Worm (Caenorhabditis elegans) whole organism, young adult: Measurements from ENCODE around the gene EEED8.4.

Experiments
- B0336.3 ChIP-seq: fragments of 200-800 bp; sonication (Bioruptor generic); IDR thresholded peaks from 2 replicates; pipeline ENCODE4 v1.3.6; 2022; ENCODE audit warnings: missing genetic modification characterization, missing compliant biosample characterization
- C17E4.6 ChIP-seq: fragments of 200-800 bp; sonication (Bioruptor generic); IDR thresholded peaks from 2 replicates; pipeline ENCODE4 v1.3.6; 2022; ENCODE audit warnings: missing genetic modification reagents, missing genetic modification characterization, missing compliant biosample characterization
- D2030.7 ChIP-seq: fragments of 200-800 bp; sonication (Bioruptor generic); IDR thresholded peaks from 2 replicates; pipeline ENCODE4 v1.3.6; 2022; ENCODE audit warnings: missing genetic modification reagents, missing genetic modification characterization, missing compliant biosample characterization
- F22D6.2 ChIP-seq: sonication (generic microtip); optimal IDR thresholded peaks from 2 replicates; lab custom pipeline; 2016; ENCODE audit warnings: mild to moderate bottlenecking, missing genetic modification characterization, missing compliant biosample characterization
- F33H1.4 ChIP-seq: fragments of 200-800 bp; sonication (Bioruptor generic); IDR thresholded peaks from 2 replicates; pipeline ENCODE4 v1.3.6; 2022; ENCODE audit warnings: missing genetic modification reagents, missing genetic modification characterization, missing compliant biosample characterization
- F49E8.2 ChIP-seq: sonication (generic microtip); optimal IDR thresholded peaks from 3 replicates; lab custom pipeline; 2017; ENCODE audit warnings: missing genetic modification characterization, mild to moderate bottlenecking, missing compliant biosample characterization, antibody characterized with exemption, moderate library complexity; ENCODE audit not compliant: insufficient read depth
- K11D2.4 ChIP-seq: fragments of 200-800 bp; sonication (Bioruptor generic); IDR thresholded peaks from 2 replicates; pipeline ENCODE4 v1.3.6; 2022; ENCODE audit warnings: missing genetic modification reagents, missing genetic modification characterization, missing compliant biosample characterization
- Y53G8AR.9 ChIP-seq: fragments of 200-800 bp; sonication (Bioruptor generic); conservative IDR thresholded peaks from 2 replicates; pipeline ENCODE4 v1.3.6; 2022; ENCODE audit warnings: missing genetic modification reagents, missing genetic modification characterization, missing compliant biosample characterization
- Y95B8A.8 ChIP-seq: fragments of 200-800 bp; sonication (Bioruptor generic); IDR thresholded peaks from 2 replicates; pipeline ENCODE4 v1.3.6; 2022; ENCODE audit warnings: missing genetic modification reagents, missing genetic modification characterization, missing compliant biosample characterization
- ZK185.1 ChIP-seq: sonication (generic microtip); optimal IDR thresholded peaks from 2 replicates; lab custom pipeline; 2016; ENCODE audit warnings: mild to moderate bottlenecking, missing genetic modification characterization, missing compliant biosample characterization; ENCODE audit not compliant: poor library complexity, severe bottlenecking
- atf-7 ChIP-seq: sonication (generic microtip); optimal IDR thresholded peaks from 2 replicates; lab custom pipeline; 2017; ENCODE audit warnings: mild to moderate bottlenecking, missing genetic modification characterization, missing compliant biosample characterization
- attf-5 ChIP-seq: fragments of 200-800 bp; sonication (Bioruptor generic); optimal IDR thresholded peaks from 2 replicates; lab custom pipeline; 2018; ENCODE audit warnings: mild to moderate bottlenecking, missing genetic modification characterization, missing compliant biosample characterization
- bed-1 ChIP-seq: fragments of 200-800 bp; sonication (Bioruptor generic); IDR thresholded peaks from 2 replicates; pipeline ENCODE4 v1.3.6; 2022; ENCODE audit warnings: missing genetic modification reagents, missing genetic modification characterization, missing compliant biosample characterization
- bed-2 ChIP-seq: fragments of 200-800 bp; sonication (Bioruptor generic); IDR thresholded peaks from 2 replicates; pipeline ENCODE4 v1.3.6; 2022; ENCODE audit warnings: missing genetic modification reagents, missing genetic modification characterization, missing compliant biosample characterization
- ccch-3 ChIP-seq: fragments of 200-800 bp; sonication (Bioruptor generic); optimal IDR thresholded peaks from 2 replicates; lab custom pipeline; 2018; ENCODE audit warnings: mild to moderate bottlenecking, missing genetic modification characterization, missing compliant biosample characterization
- cebp-1 ChIP-seq, 2 experiments: fragments of 200-800 bp in 1 of 2; sonication (Bioruptor generic) in 1 of 2; sonication (generic microtip) in 1 of 2; IDR thresholded peaks in 1 of 2; optimal IDR thresholded peaks in 1 of 2; 2 replicates each; pipeline versions ENCODE4 v1.3.6 to Lab custom; 2017 to 2022; ENCODE audit warnings: missing compliant biosample characterization in 2 of 2, missing genetic modification characterization in 2 of 2, mild to moderate bottlenecking in 1 of 2, missing genetic modification reagents in 1 of 2, moderate library complexity in 1 of 2
- ceh-91 ChIP-seq: fragments of 200-800 bp; sonication (Bioruptor generic); IDR thresholded peaks from 2 replicates; pipeline ENCODE4 v1.3.6; 2022; ENCODE audit warnings: missing genetic modification reagents, missing genetic modification characterization, missing compliant biosample characterization
- die-1 ChIP-seq: sonication (generic microtip); optimal IDR thresholded peaks from 2 replicates; lab custom pipeline; 2016; ENCODE audit warnings: missing genotype, mild to moderate bottlenecking, missing genetic modification characterization, missing compliant biosample characterization
- dpff-1 ChIP-seq: sonication (generic microtip); optimal IDR thresholded peaks from 2 replicates; lab custom pipeline; 2017; ENCODE audit warnings: mild to moderate bottlenecking, missing genetic modification characterization, missing compliant biosample characterization
- dpl-1 ChIP-seq: fragments of 150-350 bp; optimal IDR thresholded peaks from 2 replicates; lab custom pipeline; 2014; ENCODE audit warnings: missing biosample characterization, missing genetic modification reagents, missing genetic modification characterization
- efl-1 ChIP-seq: fragments of 150-350 bp; optimal IDR thresholded peaks from 2 replicates; lab custom pipeline; 2014; ENCODE audit warnings: missing biosample characterization, missing genetic modification reagents, missing genetic modification characterization
- ekl-4 ChIP-seq: fragments of 200-800 bp; sonication (Bioruptor generic); IDR thresholded peaks from 2 replicates; pipeline ENCODE4 v1.3.6; 2022; ENCODE audit warnings: missing genetic modification reagents, missing genetic modification characterization, missing compliant biosample characterization
- ets-4 ChIP-seq: fragments of 200-800 bp; sonication (Bioruptor generic); optimal IDR thresholded peaks from 2 replicates; lab custom pipeline; 2018; ENCODE audit warnings: mild to moderate bottlenecking, missing genetic modification characterization, missing compliant biosample characterization
- hlh-12 ChIP-seq: sonication (generic microtip); optimal IDR thresholded peaks from 2 replicates; lab custom pipeline; 2016; ENCODE audit warnings: missing genetic modification characterization, missing compliant biosample characterization
- hmg-20 ChIP-seq: fragments of 200-800 bp; sonication (Bioruptor generic); IDR thresholded peaks from 2 replicates; pipeline ENCODE4 v1.3.6; 2022; ENCODE audit warnings: missing genetic modification reagents, missing genetic modification characterization, missing compliant biosample characterization
- let-607 ChIP-seq, 2 experiments: fragments of 200-800 bp in 1 of 2; sonication (Bioruptor generic) in 1 of 2; sonication (generic microtip) in 1 of 2; optimal IDR thresholded peaks; 2 replicates each; lab custom pipeline; 2016 to 2018; ENCODE audit warnings: mild to moderate bottlenecking in 2 of 2, missing compliant biosample characterization in 2 of 2, missing genetic modification characterization in 2 of 2, moderate library complexity in 2 of 2, missing genotype in 1 of 2
- lin-35 ChIP-seq, 3 experiments: fragments of 150-350 bp in 2 of 3; sonication (generic microtip) in 1 of 3; optimal IDR thresholded peaks; 2 replicates each; lab custom pipeline; 2014 to 2018; ENCODE audit warnings: missing biosample characterization in 3 of 3, missing genetic modification characterization in 3 of 3, missing genetic modification reagents in 3 of 3
- lin-40 ChIP-seq: sonication (generic microtip); optimal IDR thresholded peaks from 2 replicates; lab custom pipeline; 2016; ENCODE audit warnings: missing genetic modification characterization, mild to moderate bottlenecking, missing compliant biosample characterization, missing genotype, missing genetic modification reagents
- lir-1 ChIP-seq: fragments of 200-800 bp; sonication (Bioruptor generic); conservative IDR thresholded peaks from 2 replicates; pipeline ENCODE4 v1.3.6; 2022; ENCODE audit warnings: missing genetic modification reagents, missing genetic modification characterization, missing compliant biosample characterization
- lsl-1 ChIP-seq: fragments of 200-800 bp; sonication (Bioruptor generic); optimal IDR thresholded peaks from 2 replicates; lab custom pipeline; 2018; ENCODE audit warnings: mild to moderate bottlenecking, missing genetic modification characterization, moderate library complexity, missing compliant biosample characterization
- mes-4 ChIP-seq: sonication (generic microtip); optimal IDR thresholded peaks from 2 replicates; lab custom pipeline; 2016; ENCODE audit warnings: missing genotype, missing genetic modification characterization, missing compliant biosample characterization
- nhr-120 ChIP-seq: fragments of 200-800 bp; sonication (Bioruptor generic); IDR thresholded peaks from 2 replicates; pipeline ENCODE4 v1.3.6; 2022; ENCODE audit warnings: missing genetic modification characterization, missing compliant biosample characterization
- pbrm-1 ChIP-seq: fragments of 200-800 bp; sonication (Bioruptor generic); IDR thresholded peaks from 2 replicates; pipeline ENCODE4 v1.3.6; 2022; ENCODE audit warnings: missing genetic modification reagents, missing genetic modification characterization, missing compliant biosample characterization
- pha-4 ChIP-seq: fragments of 150-350 bp; sonication (generic microtip); optimal IDR thresholded peaks from 2 replicates; lab custom pipeline; 2014; ENCODE audit warnings: missing biosample characterization, missing genetic modification reagents, missing genetic modification characterization
- rpc-1 ChIP-seq, 2 experiments: fragments of 150-350 bp in 1 of 2; sonication (generic microtip) in 1 of 2; optimal IDR thresholded peaks; 2 replicates each; lab custom pipeline; 2014 to 2018; ENCODE audit warnings: missing biosample characterization in 1 of 2, missing genetic modification characterization in 1 of 2, missing genetic modification reagents in 1 of 2, missing genotype in 1 of 2
- unc-62 ChIP-seq: fragments of 150-350 bp; optimal IDR thresholded peaks from 2 replicates; lab custom pipeline; 2014; ENCODE audit warnings: missing biosample characterization, missing genetic modification reagents, missing genetic modification characterization
- xnd-1 ChIP-seq: sonication (generic microtip); optimal IDR thresholded peaks from 2 replicates; lab custom pipeline; 2016; ENCODE audit warnings: missing genotype, missing genetic modification reagents, missing genetic modification characterization, missing compliant biosample characterization
- zim-3 ChIP-seq: sonication (generic microtip); optimal IDR thresholded peaks from 2 replicates; lab custom pipeline; 2017; ENCODE audit warnings: mild to moderate bottlenecking, missing genetic modification characterization, moderate library complexity, missing compliant biosample characterization
- ztf-25 ChIP-seq: fragments of 200-800 bp; sonication (Bioruptor generic); IDR thresholded peaks from 2 replicates; pipeline ENCODE4 v1.3.6; 2022; ENCODE audit warnings: missing genetic modification reagents, missing genetic modification characterization, missing compliant biosample characterization
- ztf-26 ChIP-seq: sonication (generic microtip); optimal IDR thresholded peaks from 2 replicates; lab custom pipeline; 2017; ENCODE audit warnings: missing genetic modification characterization, missing compliant biosample characterization

The EEED8.4 gene

DNA sequence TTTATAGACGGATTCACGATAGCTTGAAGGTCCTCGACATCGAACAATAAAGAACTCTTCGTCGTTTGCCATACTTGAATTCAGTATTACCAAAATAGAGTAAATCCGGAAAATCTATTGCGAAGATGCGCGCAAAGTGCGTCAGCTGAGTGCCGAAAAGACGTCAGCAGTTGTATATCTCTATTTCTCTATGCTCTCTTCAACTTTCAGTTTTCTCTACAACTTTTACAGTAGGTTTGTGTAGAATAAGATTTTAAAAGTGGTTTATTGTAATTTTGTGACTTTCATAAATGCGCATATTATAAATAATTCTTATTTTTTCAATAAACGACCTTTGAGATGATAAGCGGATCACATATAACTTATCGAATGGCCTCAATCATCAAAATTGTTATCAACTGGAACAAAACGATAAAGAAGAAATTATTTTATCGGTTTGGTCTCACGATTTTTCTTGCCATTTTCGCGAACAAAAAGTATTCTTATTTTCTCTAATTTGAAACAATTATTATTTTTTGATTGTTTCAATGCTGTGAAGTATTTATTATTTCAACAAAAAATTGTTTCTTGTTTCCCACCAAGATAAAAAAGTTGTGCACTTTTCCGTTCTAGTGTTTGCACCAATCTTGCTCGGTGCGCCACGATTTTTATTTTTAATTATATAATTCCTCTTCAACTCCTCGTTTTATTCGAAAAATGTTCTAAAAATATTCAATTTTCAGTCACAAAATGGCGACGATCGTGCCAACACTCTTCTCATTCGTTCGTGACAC, 35.7 kb upstream of the EEED8.4 start, which contains the start of the genes agt-2 and F09E5.3 (continued):
- peak; percentile 71 for TF ChIP-seq lsl-1
- peak; percentile 12 for TF ChIP-seq ets-4 (GFP tag; lab: Kevin White, UChicago)
- TF ChIP-seq ccch-3 (GFP tag; lab: Kevin White, UChicago) = no peak
- TF ChIP-seq hlh-12 (tag; lab: Kevin White, UChicago) = no peak
- peak; percentile 61 for TF ChIP-seq pha-4 (tag; lab: Kevin White, UChicago)
- peak; percentile 84 for TF ChIP-seq ZK185.1 (tag; lab: Kevin White, UChicago)
- peak; percentile 5 for TF ChIP-seq F22D6.2
- peak; percentile 58 for TF ChIP-seq ztf-26 (tag; lab: Kevin White, UChicago)
- no peak for TF ChIP-seq xnd-1 (tag; lab: Kevin White, UChicago)
- no peak for TF ChIP-seq bed-1 (GFP tag; lab: Robert Waterston, UW)
- no peak for TF ChIP-seq cebp-1 (GFP tag; IDR thresholded peaks at IDR 0.05; lab: Robert Waterston, UW)
- peak; percentile 84 for TF ChIP-seq cebp-1 (tag; optimal IDR thresholded peaks at IDR 0.05; lab: Kevin White, UChicago)
- TF ChIP-seq lin-40 (tag; lab: Kevin White, UChicago) = peak; percentile 92
- TF ChIP-seq F33H1.4 (GFP tag; lab: Robert Waterston, UW) = peak; percentile 53
- no peak for TF ChIP-seq mes-4 (tag; lab: Kevin White, UChicago)
- no peak for TF ChIP-seq rpc-1 (optimal IDR thresholded peaks at IDR 0.05; lab: Kevin White, UChicago)
- no peak for TF ChIP-seq rpc-1 (tag; optimal IDR thresholded peaks at IDR 0.05; lab: Kevin White, UChicago)
- TF ChIP-seq B0336.3 = peak; percentile 52; the same call in 1 of the 2 replicates
- TF ChIP-seq atf-7 (tag; lab: Kevin White, UChicago) = peak; percentile 35
- TF ChIP-seq unc-62 (GFP tag; lab: Kevin White, UChicago) = no peak
- TF ChIP-seq attf-5 (GFP tag; lab: Kevin White, UChicago) = peak; percentile 92
- 0 out of 2 replicates have a peak, but pooled peaks have one; percentile 55 for TF ChIP-seq D2030.7 (GFP tag; lab: Robert Waterston, UW)
- peak; percentile 83 for TF ChIP-seq K11D2.4 (GFP tag; lab: Robert Waterston, UW)
- TF ChIP-seq hmg-20 (GFP tag; lab: Robert Waterston, UW) = peak; percentile 50; the same call in 1 of the 2 replicates
- peak; percentile 37; the same call in 1 of the 2 replicates for TF ChIP-seq ceh-91
- TF ChIP-seq Y53G8AR.9 (GFP tag; lab: Robert Waterston, UW) = peak; percentile 86
- TF ChIP-seq nhr-120 = no peak
- TF ChIP-seq let-607 (tag; optimal IDR thresholded peaks at IDR 0.05; lab: Kevin White, UChicago) = peak; percentile 30 to 51
- peak; percentile 40 for TF ChIP-seq efl-1 (GFP tag; lab: Kevin White, UChicago)
- peak; percentile 58; the same call in 1 of the 2 replicates for TF ChIP-seq C17E4.6 (GFP tag; lab: Robert Waterston, UW)
- TF ChIP-seq F49E8.2 (tag; lab: Kevin White, UChicago) = no peak
- peak; percentile 67 for TF ChIP-seq lir-1 (GFP tag; lab: Robert Waterston, UW)
- no peak for TF ChIP-seq ztf-25 (GFP tag; lab: Robert Waterston, UW)
- peak; percentile 86 for TF ChIP-seq pbrm-1
- TF ChIP-seq ekl-4 (GFP tag; lab: Robert Waterston, UW) = peak; percentile 91
- peak; percentile 45 for TF ChIP-seq dpl-1

DNA sequence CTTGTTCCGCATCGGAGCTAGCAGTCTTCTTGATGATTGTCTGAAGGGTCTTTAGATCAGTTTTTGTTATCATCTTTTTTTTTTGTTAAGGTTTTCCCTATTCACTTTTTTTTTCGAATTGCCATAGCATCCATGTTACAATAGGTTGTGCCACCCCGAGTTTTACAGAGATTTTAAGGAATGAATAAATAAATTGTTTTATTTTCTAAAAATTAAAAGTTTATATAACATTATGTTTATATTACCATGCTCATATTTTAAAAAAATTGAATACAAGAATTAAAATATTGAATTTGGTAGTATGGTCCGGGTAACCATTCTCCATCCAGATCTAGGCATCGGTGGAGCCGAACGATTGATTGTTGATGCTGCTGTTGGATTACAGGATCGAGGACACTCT, 34.2 kb upstream of the EEED8.4 start, which contains the start of gene algn-2:
Gene algn-2, plus strand, starts transcription at position 301 of the 400 bp plus-strand sequence.
- no peak for TF ChIP-seq die-1 (tag; lab: Kevin White, UChicago)
- no peak for TF ChIP-seq Y95B8A.8 (GFP tag; lab: Robert Waterston, UW)
- TF ChIP-seq ZK185.1 (tag; lab: Kevin White, UChicago) = no peak
- no peak for TF ChIP-seq dpff-1 (tag; lab: Kevin White, UChicago)
- no peak for TF ChIP-seq K11D2.4 (GFP tag; lab: Robert Waterston, UW)
- TF ChIP-seq bed-1 (GFP tag; lab: Robert Waterston, UW) = no peak
- TF ChIP-seq unc-62 (GFP tag; lab: Kevin White, UChicago) = no peak
- TF ChIP-seq lin-35 (GFP tag; optimal IDR thresholded peaks at IDR 0.05; lab: Kevin White, UChicago) = no peak
- TF ChIP-seq zim-3 = no peak
- TF ChIP-seq bed-2 (GFP tag; lab: Robert Waterston, UW) = no peak
